Worm (Caenorhabditis elegans) whole organism, L3 larva: ENCODE results near the gene C17A2.3.

Experiments
- R02D3.7 ChIP-seq: fragments of 150-350 bp; optimal IDR thresholded peaks from 2 replicates; lab custom pipeline; 2014; ENCODE audit warnings: missing biosample characterization, missing genetic modification characterization
- ZK546.5 ChIP-seq: sonication (generic microtip); optimal IDR thresholded peaks from 2 replicates; lab custom pipeline; 2017; ENCODE audit warnings: missing biosample characterization, missing genetic modification characterization
- ama-1 ChIP-seq: fragments of 150-350 bp; optimal IDR thresholded peaks from 2 replicates; lab custom pipeline; 2018
- ceh-16 ChIP-seq: sonication (generic microtip); optimal IDR thresholded peaks from 2 replicates; lab custom pipeline; 2017; ENCODE audit warnings: missing biosample characterization, missing genetic modification characterization
- ceh-28 ChIP-seq: fragments of 150-350 bp; optimal IDR thresholded peaks from 2 replicates; lab custom pipeline; 2014; ENCODE audit warnings: missing biosample characterization, missing genetic modification reagents, missing genetic modification characterization
- ceh-82 ChIP-seq: fragments of 150-350 bp; optimal IDR thresholded peaks from 2 replicates; lab custom pipeline; 2014; ENCODE audit warnings: missing biosample characterization, missing genetic modification characterization
- ceh-9 ChIP-seq: sonication (generic microtip); optimal IDR thresholded peaks from 2 replicates; lab custom pipeline; 2018; ENCODE audit warnings: missing biosample characterization, missing genetic modification characterization
- daf-12 ChIP-seq: fragments of 150-350 bp; optimal IDR thresholded peaks from 2 replicates; lab custom pipeline; 2014; ENCODE audit warnings: missing biosample characterization, missing genetic modification reagents, missing genetic modification characterization
- egl-27 ChIP-seq: sonication (generic microtip); optimal IDR thresholded peaks from 4 replicates; lab custom pipeline; 2017; ENCODE audit warnings: missing biosample characterization, missing genetic modification reagents, missing genetic modification characterization
- egl-5 ChIP-seq: fragments of 150-350 bp; optimal IDR thresholded peaks from 2 replicates; lab custom pipeline; 2017; ENCODE audit warnings: missing biosample characterization, missing genetic modification reagents, missing genetic modification characterization, inconsistent platforms
- elt-1 ChIP-seq: fragments of 150-350 bp; optimal IDR thresholded peaks from 2 replicates; lab custom pipeline; 2014; ENCODE audit warnings: missing biosample characterization, missing genetic modification characterization
- eor-1 ChIP-seq, 2 experiments: fragments of 150-350 bp; optimal IDR thresholded peaks; 2 replicates each; lab custom pipeline; 2014 to 2018; ENCODE audit warnings: missing biosample characterization in 2 of 2, missing genetic modification characterization in 2 of 2
- fkh-2 ChIP-seq: fragments of 150-350 bp; optimal IDR thresholded peaks from 2 replicates; lab custom pipeline; 2014; ENCODE audit warnings: missing biosample characterization, missing genetic modification reagents, missing genetic modification characterization
- fos-1 ChIP-seq: fragments of 150-350 bp; optimal IDR thresholded peaks from 2 replicates; lab custom pipeline; 2014; ENCODE audit warnings: missing biosample characterization, missing genetic modification characterization
- lsy-12 ChIP-seq: sonication (generic microtip); optimal IDR thresholded peaks from 2 replicates; lab custom pipeline; 2016; ENCODE audit warnings: mild to moderate bottlenecking, missing genetic modification characterization, missing compliant biosample characterization
- nfya-1 ChIP-seq: sonication (generic microtip); optimal IDR thresholded peaks from 2 replicates; lab custom pipeline; 2017; ENCODE audit warnings: missing genetic modification characterization, mild to moderate bottlenecking, missing compliant biosample characterization, antibody characterized with exemption, moderate library complexity; ENCODE audit not compliant: insufficient read depth
- nhr-11 ChIP-seq: fragments of 150-350 bp; optimal IDR thresholded peaks from 2 replicates; lab custom pipeline; 2014; ENCODE audit warnings: missing biosample characterization, missing genetic modification characterization
- nhr-23 ChIP-seq: fragments of 150-350 bp; optimal IDR thresholded peaks from 2 replicates; lab custom pipeline; 2014; ENCODE audit warnings: missing biosample characterization, missing genetic modification reagents, missing genetic modification characterization
- nhr-237 ChIP-seq: fragments of 150-350 bp; optimal IDR thresholded peaks from 2 replicates; lab custom pipeline; 2014; ENCODE audit warnings: missing biosample characterization, missing genetic modification characterization
- nhr-25 ChIP-seq: sonication (generic microtip); optimal IDR thresholded peaks from 2 replicates; lab custom pipeline; 2017; ENCODE audit warnings: missing biosample characterization, missing genetic modification characterization
- nhr-28 ChIP-seq: fragments of 150-350 bp; optimal IDR thresholded peaks from 2 replicates; lab custom pipeline; 2014; ENCODE audit warnings: missing biosample characterization, missing genetic modification characterization
- nhr-43 ChIP-seq: sonication (generic microtip); optimal IDR thresholded peaks from 2 replicates; lab custom pipeline; 2016; ENCODE audit warnings: mild to moderate bottlenecking, missing genetic modification characterization, missing compliant biosample characterization; ENCODE audit not compliant: poor library complexity, severe bottlenecking
- nhr-76 ChIP-seq: fragments of 150-350 bp; sonication (generic microtip); optimal IDR thresholded peaks from 5 replicates; lab custom pipeline; 2014; ENCODE audit warnings: missing biosample characterization, missing genetic modification characterization
- nhr-77 ChIP-seq: fragments of 150-350 bp; optimal IDR thresholded peaks from 2 replicates; lab custom pipeline; 2014; ENCODE audit warnings: missing biosample characterization, missing genetic modification characterization
- pha-4 ChIP-seq: fragments of 150-350 bp; optimal IDR thresholded peaks from 2 replicates; lab custom pipeline; 2014; ENCODE audit warnings: missing biosample characterization, missing genetic modification reagents, missing genetic modification characterization
- sea-2 ChIP-seq: fragments of 150-350 bp; sonication (generic microtip); optimal IDR thresholded peaks from 4 replicates; lab custom pipeline; 2014; ENCODE audit warnings: missing biosample characterization, missing genetic modification reagents, missing genetic modification characterization
- snpc-4 ChIP-seq: fragments of 150-350 bp; optimal IDR thresholded peaks from 2 replicates; lab custom pipeline; 2014; ENCODE audit warnings: missing biosample characterization, missing genetic modification characterization
- tbx-2 ChIP-seq: sonication (generic microtip); optimal IDR thresholded peaks from 2 replicates; lab custom pipeline; 2016; ENCODE audit warnings: mild to moderate bottlenecking, missing genetic modification characterization, missing compliant biosample characterization
- unc-39 ChIP-seq: sonication (generic microtip); optimal IDR thresholded peaks from 4 replicates; lab custom pipeline; 2017; ENCODE audit warnings: missing biosample characterization, missing genetic modification characterization
- unc-62 ChIP-seq: fragments of 150-350 bp; sonication (generic microtip); optimal IDR thresholded peaks from 4 replicates; lab custom pipeline; 2014; ENCODE audit warnings: missing biosample characterization, missing genetic modification reagents, missing genetic modification characterization
- ztf-11 ChIP-seq: fragments of 150-350 bp; optimal IDR thresholded peaks from 2 replicates; lab custom pipeline; 2014; ENCODE audit warnings: missing biosample characterization, missing genetic modification characterization
- ztf-4 ChIP-seq: fragments of 150-350 bp; optimal IDR thresholded peaks from 2 replicates; lab custom pipeline; 2014; ENCODE audit warnings: missing biosample characterization, missing genetic modification characterization

Gene C17A2.3

ce11 chrII:3850655-3851054 is 7.2 kb downstream of the C17A2.3 start, which contains the start of gene nhr-72:
Gene nhr-72 (minus strand): TSS chrII:3850755.
- TF ChIP-seq ztf-11 (tag; lab: Kevin White, UChicago) = no peak
- TF ChIP-seq ama-1 (lab: Kevin White, UChicago) = no peak
- no peak for TF ChIP-seq nhr-77 (tag; lab: Kevin White, UChicago)

ce11 chrII:3852654-3853053 is 9.2 kb downstream of the C17A2.3 start, which contains the start of gene nhr-257:
Gene nhr-257 (plus strand): TSS chrII:3852954.
- TF ChIP-seq ama-1 (lab: Kevin White, UChicago) = no peak
- TF ChIP-seq unc-62 (GFP tag; lab: Kevin White, UChicago) = no peak
- TF ChIP-seq nhr-25 (tag; lab: Kevin White, UChicago) = no peak
- TF ChIP-seq nhr-28 (tag; lab: Kevin White, UChicago) = no peak
- TF ChIP-seq ceh-28 = no peak
- no peak for TF ChIP-seq egl-5

- TF ChIP-seq eor-1 (tag; optimal IDR thresholded peaks at IDR 0.05; lab: Kevin White, UChicago) (no peak), snpc-4 (no peak), lsy-12 (no peak)
Observed at ce11 chrII:3860826-3861225, 17.4 kb downstream of the C17A2.3 start, which contains the start of gene oac-11. Gene oac-11 (minus strand): TSS chrII:3860926.

- TF ChIP-seq pha-4 (tag; lab: Kevin White, UChicago) (no peak), egl-27 (tag; lab: Kevin White, UChicago) (no peak), nhr-23 (peak; percentile 7), unc-39 (no peak), tbx-2 (no peak), elt-1 (tag; lab: Kevin White, UChicago) (peak; percentile 60), fos-1 (tag; lab: Kevin White, UChicago) (no peak)
Observed at ce11 chrII:3862053-3862452, 18.6 kb downstream of the C17A2.3 start.

ce11 chrII:3864652-3865051 is 21.2 kb downstream of the C17A2.3 start, which contains the start of gene nhr-261:
Gene nhr-261 (minus strand): TSS chrII:3864752.
- TF ChIP-seq nfya-1 (tag; lab: Kevin White, UChicago) (no peak), ceh-9 (tag; lab: Kevin White, UChicago) (no peak), sea-2 (GFP tag; lab: Kevin White, UChicago) (no peak), pha-4 (tag; lab: Kevin White, UChicago) (no peak)

ce11 chrII:3869601-3870000 is 26.2 kb downstream of the C17A2.3 start, which contains the start of gene oac-10:
Gene oac-10 (plus strand): TSS chrII:3869901.
- TF ChIP-seq nhr-23 (no peak), nhr-28 (tag; lab: Kevin White, UChicago) (no peak), ama-1 (lab: Kevin White, UChicago) (no peak), nhr-76 (tag; lab: Kevin White, UChicago) (no peak), ztf-11 (tag; lab: Kevin White, UChicago) (no peak), unc-39 (no peak), ztf-4 (tag; lab: Kevin White, UChicago) (no peak), ceh-16 (tag; lab: Kevin White, UChicago) (no peak), nhr-237 (no peak), nhr-25 (tag; lab: Kevin White, UChicago) (no peak), lsy-12 (no peak), nhr-43 (tag; lab: Kevin White, UChicago) (no peak), tbx-2 (no peak), nhr-77 (tag; lab: Kevin White, UChicago) (no peak), nhr-11 (no peak), eor-1 (tag; optimal IDR thresholded peaks at IDR 0.05; lab: Kevin White, UChicago) (no peak), ZK546.5 (tag; lab: Kevin White, UChicago) (no peak), unc-62 (GFP tag; lab: Kevin White, UChicago) (no peak)

- TF ChIP-seq unc-62 (GFP tag; lab: Kevin White, UChicago) (no peak), daf-12 (tag; lab: Kevin White, UChicago) (no peak), R02D3.7 (no peak), snpc-4 (no peak), ztf-4 (tag; lab: Kevin White, UChicago) (no peak), nhr-237 (no peak), nhr-25 (tag; lab: Kevin White, UChicago) (no peak), tbx-2 (no peak), fkh-2 (tag; lab: Kevin White, UChicago) (no peak), ceh-82 (no peak), ceh-9 (tag; lab: Kevin White, UChicago) (no peak)
- TF ChIP-seq, all 47 proteins: peak for 0
Observed at ce11 chrII:3877127-3877526, 33.7 kb downstream of the C17A2.3 start, which contains the start of gene nep-3. Gene nep-3 (minus strand): TSS chrII:3877227.
